Fruit fly (Drosophila melanogaster) whole organism, embryonic: ENCODE results near the gene Os-C.
A peak's percentile ranks its signal among the peaks of the same experiment; 100 is the strongest.

Experiments used
- CG12769 ChIP-seq: fragments of 200-800 bp; sonication (Bioruptor generic); optimal IDR thresholded peaks from 2 replicates; lab custom pipeline; 2019; ENCODE audit warnings: missing biosample characterization, mild to moderate bottlenecking, missing genetic modification characterization, moderate library complexity
- CG16815 ChIP-seq: fragments of 200-800 bp; sonication (Bioruptor generic); optimal IDR thresholded peaks from 3 replicates; lab custom pipeline; 2017; ENCODE audit warnings: missing biosample characterization, mild to moderate bottlenecking, missing genetic modification characterization
- CG18262 ChIP-seq: fragments of 200-800 bp; optimal IDR thresholded peaks from 3 replicates; lab custom pipeline; 2019; ENCODE audit warnings: missing biosample characterization, mild to moderate bottlenecking, missing genetic modification characterization, moderate library complexity
- CG3163 ChIP-seq: fragments of 200-800 bp; sonication (Bioruptor generic); optimal IDR thresholded peaks from 3 replicates; lab custom pipeline; 2016; ENCODE audit warnings: missing biosample characterization, missing genetic modification characterization
- CG42726 ChIP-seq: fragments of 200-800 bp; sonication (Bioruptor generic); IDR thresholded peaks from 2 replicates; pipeline ENCODE4 v1.3.6; 2022; ENCODE audit warnings: missing biosample characterization, missing genetic modification characterization; ENCODE audit not compliant: partially characterized antibody
- CG7372 ChIP-seq: fragments of 200-800 bp; sonication (Bioruptor generic); IDR thresholded peaks from 2 replicates; pipeline ENCODE4 v1.3.6; 2022; ENCODE audit warnings: missing biosample characterization, missing genetic modification characterization
- CG8290 ChIP-seq, 3 experiments: fragments of 200-800 bp; sonication (Bioruptor generic); optimal IDR thresholded peaks; 2 replicates each; lab custom pipeline; 2016 to 2019; ENCODE audit warnings: missing biosample characterization in 3 of 3, missing genetic modification characterization in 3 of 3, mild to moderate bottlenecking in 2 of 3, moderate library complexity in 1 of 3
- CG8359 ChIP-seq: fragments of 200-800 bp; sonication (Bioruptor generic); optimal IDR thresholded peaks from 2 replicates; lab custom pipeline; 2017; ENCODE audit warnings: missing biosample characterization, mild to moderate bottlenecking, missing genetic modification characterization, borderline replicate concordance
- Doc2 ChIP-seq: fragments of 200-800 bp; sonication (Bioruptor generic); IDR thresholded peaks from 2 replicates; pipeline ENCODE4 v1.3.6; 2022; ENCODE audit warnings: missing biosample characterization, missing genetic modification characterization
- Drgx ChIP-seq: fragments of 200-800 bp; sonication (Bioruptor generic); IDR thresholded peaks from 2 replicates; pipeline ENCODE4 v1.3.6; 2022; ENCODE audit warnings: missing biosample characterization, missing genetic modification characterization
- H2.0 ChIP-seq: fragments of 200-800 bp; sonication (Bioruptor generic); IDR thresholded peaks from 2 replicates; pipeline ENCODE4 v1.3.6; 2022; ENCODE audit warnings: missing biosample characterization, missing genetic modification characterization
- Hr51 ChIP-seq, 2 experiments: fragments of 200-800 bp; sonication (Bioruptor generic); optimal IDR thresholded peaks; 2 replicates in 1 of 2; 3 replicates in 1 of 2; lab custom pipeline; 2016 to 2018; ENCODE audit warnings: missing biosample characterization in 2 of 2, missing genetic modification characterization in 2 of 2, mild to moderate bottlenecking in 1 of 2, moderate library complexity in 1 of 2
- NFAT ChIP-seq: fragments of 200-800 bp; sonication (Bioruptor generic); IDR thresholded peaks from 2 replicates; pipeline ENCODE4 v1.3.6; 2022; ENCODE audit warnings: missing biosample characterization, missing genetic modification characterization
- Ptx1 ChIP-seq: fragments of 200-800 bp; sonication (Bioruptor generic); IDR thresholded peaks from 2 replicates; pipeline ENCODE4 v1.3.6; 2022; ENCODE audit warnings: missing biosample characterization, missing genetic modification characterization
- Trl ChIP-seq, 3 experiments: fragments of >200 bp in 2 of 3; fragments of 200-800 bp in 1 of 3; sonication (Bioruptor generic) in 1 of 3; optimal IDR thresholded peaks; 2 replicates in 1 of 3; 3 replicates in 2 of 3; lab custom pipeline; 2016 to 2017; ENCODE audit warnings: missing biosample characterization in 1 of 3, missing genetic modification characterization in 1 of 3
- az2 ChIP-seq: fragments of 200-800 bp; sonication (Bioruptor generic); optimal IDR thresholded peaks from 3 replicates; lab custom pipeline; 2016; ENCODE audit warnings: missing biosample characterization, missing genetic modification characterization
- cg ChIP-seq: fragments of 200-800 bp; sonication (Bioruptor generic); optimal IDR thresholded peaks from 3 replicates; lab custom pipeline; 2019; ENCODE audit warnings: missing biosample characterization, mild to moderate bottlenecking, missing genetic modification characterization, moderate library complexity
- chinmo ChIP-seq: fragments of 200-800 bp; sonication (Bioruptor generic); IDR thresholded peaks from 4 replicates; pipeline ENCODE4 v1.3.6; 2022; ENCODE audit warnings: missing biosample characterization, missing genetic modification characterization; ENCODE audit not compliant: partially characterized antibody
- crp ChIP-seq, 2 experiments: fragments of 200-800 bp; sonication (Bioruptor generic); optimal IDR thresholded peaks; 2 replicates in 1 of 2; 3 replicates in 1 of 2; lab custom pipeline; 2017; ENCODE audit warnings: missing biosample characterization in 2 of 2, missing genetic modification characterization in 2 of 2, mild to moderate bottlenecking in 1 of 2, moderate library complexity in 1 of 2
- cwo ChIP-seq: fragments of 200-800 bp; sonication (Bioruptor generic); optimal IDR thresholded peaks from 3 replicates; lab custom pipeline; 2017; ENCODE audit warnings: missing biosample characterization, missing genetic modification characterization, mild to moderate bottlenecking, moderate library complexity, missing genetic modification reagents
- dmrt11E ChIP-seq: fragments of 200-800 bp; sonication (Bioruptor generic); optimal IDR thresholded peaks from 3 replicates; lab custom pipeline; 2018; ENCODE audit warnings: missing biosample characterization, mild to moderate bottlenecking, missing genetic modification characterization, moderate library complexity
- exex ChIP-seq: fragments of 200-800 bp; sonication (Bioruptor generic); optimal IDR thresholded peaks from 4 replicates; lab custom pipeline; 2018; ENCODE audit warnings: missing biosample characterization, mild to moderate bottlenecking, missing genetic modification characterization, moderate library complexity
- gem ChIP-seq: fragments of 200-800 bp; sonication (Bioruptor generic); optimal IDR thresholded peaks from 2 replicates; lab custom pipeline; 2019; ENCODE audit warnings: missing biosample characterization, mild to moderate bottlenecking, missing genetic modification characterization, moderate library complexity
- ken ChIP-seq: fragments of 200-800 bp; sonication (Bioruptor generic); IDR thresholded peaks from 3 replicates; pipeline ENCODE4 v1.3.6; 2022; ENCODE audit warnings: missing biosample characterization, missing genetic modification characterization
- mirr ChIP-seq: fragments of 200-800 bp; sonication (Bioruptor generic); optimal IDR thresholded peaks from 3 replicates; lab custom pipeline; 2018; ENCODE audit warnings: missing biosample characterization, mild to moderate bottlenecking, missing genetic modification characterization
- pros ChIP-seq: fragments of 200-800 bp; sonication (Bioruptor generic); optimal IDR thresholded peaks from 3 replicates; lab custom pipeline; 2019; ENCODE audit warnings: missing biosample characterization, mild to moderate bottlenecking, missing genetic modification characterization, moderate library complexity
- sens ChIP-seq: fragments of 200-800 bp; sonication (Bioruptor generic); peaks from one replicate; lab custom pipeline; 2016; ENCODE audit warnings: missing biosample characterization, missing genetic modification characterization
- sim ChIP-seq: fragments of 200-800 bp; sonication (Bioruptor generic); IDR thresholded peaks from 2 replicates; pipeline ENCODE4 v1.3.6; 2022; ENCODE audit warnings: missing biosample characterization, missing genetic modification characterization
- sqz ChIP-seq: fragments of 200-800 bp; sonication (Bioruptor generic); optimal IDR thresholded peaks from 3 replicates; lab custom pipeline; 2018; ENCODE audit warnings: missing biosample characterization, mild to moderate bottlenecking, missing genetic modification characterization
- sug ChIP-seq: fragments of 200-800 bp; optimal IDR thresholded peaks from 2 replicates; lab custom pipeline; 2019; ENCODE audit warnings: missing biosample characterization, mild to moderate bottlenecking, missing genetic modification characterization, moderate library complexity
- tup ChIP-seq: fragments of 200-800 bp; sonication (Bioruptor generic); optimal IDR thresholded peaks from 2 replicates; lab custom pipeline; 2016; ENCODE audit warnings: missing biosample characterization, mild to moderate bottlenecking, missing genetic modification characterization, moderate library complexity
- usp ChIP-seq: fragments of >200 bp; optimal IDR thresholded peaks from 2 replicates; lab custom pipeline; 2017; ENCODE audit warnings: missing biosample characterization, missing genetic modification characterization
- zen2 ChIP-seq: fragments of 200-800 bp; sonication (Bioruptor generic); IDR thresholded peaks from 3 replicates; pipeline ENCODE4 v1.3.6; 2022; ENCODE audit warnings: missing biosample characterization, missing genetic modification characterization; ENCODE audit not compliant: partially characterized antibody

Os-C gene

DNA sequence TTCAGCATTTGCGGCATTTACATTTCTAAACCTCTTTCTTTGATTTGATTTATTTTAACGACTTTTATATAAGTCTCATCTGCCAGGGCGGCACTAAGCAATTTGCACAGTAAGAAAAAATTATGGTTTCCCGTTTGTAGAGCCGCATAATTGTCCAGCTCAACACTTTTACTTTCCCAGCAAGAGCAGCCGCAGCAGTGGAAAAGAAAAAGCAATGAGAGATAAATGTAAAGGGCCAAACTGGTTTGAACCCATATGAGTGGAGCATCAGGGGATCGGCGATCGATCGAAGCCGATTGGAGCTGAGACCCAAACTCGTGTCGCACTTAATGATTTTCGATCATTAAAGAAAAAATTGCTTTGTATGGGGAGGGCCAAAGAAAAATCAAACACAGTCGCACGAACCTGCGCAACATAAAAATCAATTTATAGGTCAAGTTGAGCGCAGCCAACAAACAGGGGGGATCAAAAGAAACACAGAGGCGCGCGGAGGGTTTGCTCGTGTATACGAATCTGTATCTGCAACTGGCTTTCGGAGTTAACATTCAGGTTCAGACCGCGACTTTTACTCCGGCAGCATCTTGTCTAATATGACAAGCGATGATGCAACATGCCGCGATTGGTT, 12.2 kb downstream of the Os-C start (continued):
- TF ChIP-seq dmrt11E (tag; lab: Kevin White, UChicago) (no peak), CG12769 (peak; percentile 73), CG16815 (GFP tag; lab: Kevin White, UChicago) (no peak)

DNA sequence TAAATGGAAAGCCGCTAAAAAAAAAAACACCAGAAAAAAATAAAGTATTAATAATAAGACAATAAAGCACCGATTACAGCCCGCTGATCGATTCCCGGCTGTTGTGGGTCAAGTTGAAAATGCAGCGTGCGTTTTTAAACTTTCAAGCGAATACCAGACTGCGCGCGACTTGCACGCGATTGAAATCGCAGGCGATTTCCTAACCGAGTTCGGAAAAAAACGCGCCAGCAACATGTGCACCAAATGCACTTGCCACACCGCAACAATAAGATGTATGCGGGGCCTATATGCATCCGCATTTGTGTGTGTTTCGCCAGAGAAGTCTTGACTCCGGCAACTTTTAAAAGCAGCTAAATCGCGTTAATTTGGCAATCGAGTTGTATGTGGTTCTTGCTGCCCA, 12.7 kb downstream of the Os-C start:
- TF ChIP-seq CG8359 (GFP tag; lab: Kevin White, UChicago) = peak; percentile 99
- no peak for TF ChIP-seq sqz (GFP tag; lab: Kevin White, UChicago)
- TF ChIP-seq ken (GFP tag; lab: Robert Waterston, UW) = 0 out of 3 replicates have a peak, but pooled peaks have one; percentile 47

DNA sequence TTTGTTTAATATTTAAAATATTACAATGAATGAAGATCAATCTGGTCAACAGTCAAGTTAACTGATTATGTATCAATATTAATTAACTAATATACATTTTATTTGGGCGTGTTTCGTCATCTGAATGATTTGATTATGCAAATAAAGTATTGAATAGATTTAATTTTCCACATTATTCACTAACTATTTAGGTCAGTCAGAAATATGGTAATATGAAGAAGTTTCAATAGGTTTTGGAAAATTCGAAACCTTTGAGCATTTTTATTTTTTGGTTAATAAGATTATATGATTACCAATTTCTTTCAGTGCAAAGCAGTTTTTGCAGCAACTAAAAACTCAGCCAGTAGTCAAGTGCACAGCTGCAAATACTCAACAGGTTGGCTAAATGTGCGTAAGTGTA, 13.3 kb downstream of the Os-C start:
- no peak for TF ChIP-seq tup
- TF ChIP-seq gem (tag; lab: Kevin White, UChicago) = peak; percentile 16
- peak in 1 of 2 experiments; percentile 13 for TF ChIP-seq Hr51 (GFP tag; optimal IDR thresholded peaks at IDR 0.05; lab: Kevin White, UChicago)
- TF ChIP-seq, all 482 proteins: peak for 2

DNA sequence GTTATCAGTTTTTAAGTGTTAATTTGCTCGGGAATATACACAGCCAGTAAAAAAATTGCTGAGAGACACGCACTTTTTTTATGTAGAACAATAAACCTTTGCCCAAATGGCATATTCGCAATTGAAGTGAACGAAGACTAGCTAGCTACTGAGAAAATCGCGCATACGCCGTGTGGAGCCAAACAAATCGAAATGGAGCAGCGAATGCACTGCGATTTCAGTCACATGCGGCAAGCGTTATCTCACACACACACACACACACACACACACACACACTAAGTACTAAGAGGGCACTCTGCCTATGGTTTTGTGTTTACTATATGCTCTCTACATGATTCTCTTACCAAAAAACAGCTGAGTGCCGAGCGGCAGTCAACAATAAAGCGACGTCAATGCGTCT, 14.7 kb downstream of the Os-C start:
- TF ChIP-seq zen2 (GFP tag; lab: Robert Waterston, UW) (peak; percentile 10; the same call in 1 of the 3 replicates), exex (peak; percentile 25), sug (tag; lab: Kevin White, UChicago) (peak; percentile 27), CG7372 (GFP tag; lab: Robert Waterston, UW) (0 out of 2 replicates have a peak, but pooled peaks have one; percentile 37), cg (GFP tag; lab: Kevin White, UChicago) (peak; percentile 75), mirr (peak; percentile 18), CG18262 (tag; lab: Kevin White, UChicago) (no peak), cwo (GFP tag; lab: Kevin White, UChicago) (peak; percentile 46), CG42726 (no peak), chinmo (GFP tag; lab: Robert Waterston, UW) (peak; percentile 85; the same call in 1 of the 4 replicates), pros (GFP tag; lab: Kevin White, UChicago) (no peak), CG3163 (GFP tag; lab: Kevin White, UChicago) (peak; percentile 80), CG8290 (GFP tag; optimal IDR thresholded peaks at IDR 0.05; lab: Kevin White, UChicago) (no peak), CG8290 (tag; optimal IDR thresholded peaks at IDR 0.05; lab: Kevin White, UChicago) (no peak), sens (peak; percentile 68), Trl (optimal IDR thresholded peaks at IDR 0.05; lab: Kevin White, UChicago) (peak; percentile 15 to 70), Trl (GFP tag; optimal IDR thresholded peaks at IDR 0.05; lab: Kevin White, UChicago) (no peak), crp (GFP tag; optimal IDR thresholded peaks at IDR 0.05; lab: Kevin White, UChicago) (peak in 1 of 2 experiments; percentile 39), Drgx (GFP tag; lab: Robert Waterston, UW) (0 out of 2 replicates have a peak, but pooled peaks have one; percentile 9), Doc2 (GFP tag; lab: Robert Waterston, UW) (no peak), usp (GFP tag; lab: Kevin White, UChicago) (no peak)

DNA sequence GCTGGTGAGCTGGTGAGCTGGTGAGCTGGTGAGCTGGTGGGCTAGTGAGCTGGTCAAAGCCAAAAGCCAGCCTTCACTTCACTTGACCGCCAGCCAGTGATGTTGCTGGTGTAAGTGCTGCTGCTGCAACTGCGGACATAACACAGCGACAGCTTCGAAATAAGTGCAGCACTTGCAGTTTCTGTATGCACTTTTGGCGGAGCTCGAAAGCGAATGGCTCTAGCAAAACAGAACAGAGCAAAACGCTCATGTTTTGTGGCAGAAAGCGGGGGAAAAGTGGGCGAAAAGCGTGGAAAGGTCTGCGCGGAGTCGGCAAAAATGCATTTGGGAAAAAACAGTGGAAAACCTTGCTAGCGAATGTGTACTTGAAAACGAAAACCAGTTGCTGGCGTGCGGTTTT, 15.9 kb downstream of the Os-C start:
- 0 out of 2 replicates have a peak, but pooled peaks have one; percentile 6 for TF ChIP-seq Ptx1
- TF ChIP-seq NFAT = no peak
- no peak for TF ChIP-seq az2 (GFP tag; lab: Kevin White, UChicago)
- TF ChIP-seq H2.0 (GFP tag; lab: Robert Waterston, UW) = no peak
- no peak for TF ChIP-seq sim (GFP tag; lab: Robert Waterston, UW)
